Worm (Caenorhabditis elegans) whole organism, mixed stage, embryonic: ENCODE data around the gene T09D3.9.

Experiments
- blmp-1 ChIP-seq: fragments of 150-350 bp; optimal IDR thresholded peaks from 2 replicates; lab custom pipeline; 2014; ENCODE audit warnings: missing biosample characterization, missing genetic modification characterization
- mep-1 ChIP-seq: fragments of 150-350 bp; optimal IDR thresholded peaks from 2 replicates; lab custom pipeline; 2017; ENCODE audit warnings: missing biosample characterization, missing genetic modification reagents, missing genetic modification characterization, inconsistent platforms

DNA sequence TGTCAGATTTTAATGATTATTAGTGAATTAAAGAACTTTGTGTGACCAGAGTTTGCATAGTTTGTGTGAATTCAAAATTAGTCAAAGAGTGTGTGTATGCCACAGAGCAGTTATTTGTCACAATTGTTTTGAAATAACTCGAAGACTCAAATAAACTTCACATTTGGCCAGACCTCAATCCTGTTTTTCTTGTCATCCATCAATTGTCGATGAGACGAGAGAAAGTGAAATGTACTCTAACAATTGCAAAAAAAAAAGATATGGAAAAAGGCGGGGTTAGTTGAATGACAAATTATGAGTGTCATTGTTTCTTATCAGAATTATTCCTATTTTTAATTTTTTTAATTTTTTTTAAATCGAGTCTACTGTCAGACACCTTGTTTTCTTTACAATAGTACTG is 3.8 kb downstream of the T09D3.9 start, which contains the start of gene T09D3.8:
- TF ChIP-seq mep-1 (tag; lab: Kevin White, UChicago), result no peak
- no peak for TF ChIP-seq blmp-1
